Worm (Caenorhabditis elegans) whole organism, L1 larva: Measurements from ENCODE around the gene Y108G3AL.2.
A peak's percentile ranks its signal among the peaks of the same experiment; 100 is the strongest.

ENCODE experiments used
- C04F5.9 ChIP-seq: sonication (generic microtip); optimal IDR thresholded peaks from 2 replicates; lab custom pipeline; 2016; ENCODE audit warnings: missing genetic modification characterization, missing compliant biosample characterization
- C34B4.2 ChIP-seq: sonication (generic microtip); optimal IDR thresholded peaks from 2 replicates; lab custom pipeline; 2017; ENCODE audit warnings: mild to moderate bottlenecking, missing genetic modification characterization, missing compliant biosample characterization
- F16B12.6 ChIP-seq: fragments of 150-350 bp; optimal IDR thresholded peaks from 2 replicates; lab custom pipeline; 2014; ENCODE audit warnings: missing biosample characterization, missing genetic modification characterization
- ama-1 ChIP-seq: fragments of 150-350 bp; optimal IDR thresholded peaks from 2 replicates; lab custom pipeline; 2014
- blmp-1 ChIP-seq: fragments of 150-350 bp; optimal IDR thresholded peaks from 2 replicates; lab custom pipeline; 2014; ENCODE audit warnings: missing biosample characterization, missing genetic modification characterization
- ceh-8 ChIP-seq: fragments of 200-800 bp; sonication (Bioruptor generic); optimal IDR thresholded peaks from 2 replicates; lab custom pipeline; 2018; ENCODE audit warnings: mild to moderate bottlenecking, missing genetic modification characterization, moderate library complexity, missing compliant biosample characterization
- ceh-82 ChIP-seq, 3 experiments: fragments of 150-350 bp in 1 of 3; sonication (generic microtip) in 2 of 3; optimal IDR thresholded peaks; 2 replicates each; lab custom pipeline; 2014 to 2017; ENCODE audit warnings: missing biosample characterization in 3 of 3, missing genetic modification characterization in 3 of 3
- ceh-88 ChIP-seq: fragments of 200-800 bp; sonication (Bioruptor generic); IDR thresholded peaks from 2 replicates; pipeline ENCODE4 v1.3.6; 2022; ENCODE audit warnings: missing genetic modification characterization, missing compliant biosample characterization
- dsc-1 ChIP-seq: sonication (generic microtip); optimal IDR thresholded peaks from 2 replicates; lab custom pipeline; 2016; ENCODE audit warnings: mild to moderate bottlenecking, missing genetic modification characterization, missing compliant biosample characterization
- efl-1 ChIP-seq, 4 experiments: fragments of 150-350 bp; optimal IDR thresholded peaks in 3 of 4; peaks in 1 of 4; 1 replicate in 1 of 4; 2 replicates in 3 of 4; lab custom pipeline; 2014; ENCODE audit warnings: missing biosample characterization in 2 of 4, missing genetic modification characterization in 2 of 4, missing genetic modification reagents in 2 of 4
- efl-3 ChIP-seq: fragments of 200-800 bp; sonication (Bioruptor generic); optimal IDR thresholded peaks from 2 replicates; lab custom pipeline; 2018; ENCODE audit warnings: mild to moderate bottlenecking, missing genetic modification characterization, missing compliant biosample characterization
- egl-13 ChIP-seq: sonication (generic microtip); optimal IDR thresholded peaks from 2 replicates; lab custom pipeline; 2016; ENCODE audit warnings: missing genotype, missing genetic modification reagents, missing genetic modification characterization, missing compliant biosample characterization
- elt-2 ChIP-seq: sonication (generic microtip); optimal IDR thresholded peaks from 2 replicates; lab custom pipeline; 2016; ENCODE audit warnings: missing genetic modification characterization, mild to moderate bottlenecking, inconsistent platforms, missing compliant biosample characterization, missing genetic modification reagents
- fkh-10 ChIP-seq: sonication (generic microtip); optimal IDR thresholded peaks from 2 replicates; lab custom pipeline; 2017; ENCODE audit warnings: missing biosample characterization, missing genetic modification reagents, missing genetic modification characterization
- fkh-8 ChIP-seq: sonication (generic microtip); optimal IDR thresholded peaks from 2 replicates; lab custom pipeline; 2016; ENCODE audit warnings: mild to moderate bottlenecking, missing genetic modification characterization, missing compliant biosample characterization
- fos-1 ChIP-seq: fragments of 150-350 bp; optimal IDR thresholded peaks from 2 replicates; lab custom pipeline; 2014; ENCODE audit warnings: missing biosample characterization, missing genetic modification characterization
- hpl-2 ChIP-seq: fragments of 150-350 bp; optimal IDR thresholded peaks from 2 replicates; lab custom pipeline; 2014; ENCODE audit warnings: missing biosample characterization, missing genetic modification reagents, missing genetic modification characterization
- jun-1 ChIP-seq: fragments of 150-350 bp; optimal IDR thresholded peaks from 2 replicates; lab custom pipeline; 2014; ENCODE audit warnings: missing biosample characterization, missing genetic modification reagents, missing genetic modification characterization
- lin-13 ChIP-seq: fragments of 150-350 bp; optimal IDR thresholded peaks from 2 replicates; lab custom pipeline; 2014; ENCODE audit warnings: missing biosample characterization, missing genetic modification reagents, missing genetic modification characterization
- lin-14 ChIP-seq: fragments of 200-800 bp; sonication (Bioruptor generic); optimal IDR thresholded peaks from 2 replicates; lab custom pipeline; 2018; ENCODE audit warnings: mild to moderate bottlenecking, missing genetic modification characterization, moderate library complexity, missing compliant biosample characterization
- lin-15B ChIP-seq: fragments of 150-350 bp; sonication (generic microtip); optimal IDR thresholded peaks from 3 replicates; lab custom pipeline; 2014; ENCODE audit warnings: missing biosample characterization, missing genetic modification characterization
- lin-35 ChIP-seq, 2 experiments: fragments of 150-350 bp; optimal IDR thresholded peaks; 2 replicates each; lab custom pipeline; 2014; ENCODE audit warnings: missing biosample characterization in 2 of 2, missing genetic modification characterization in 2 of 2, missing genetic modification reagents in 2 of 2
- lin-39 ChIP-seq: fragments of 150-350 bp; optimal IDR thresholded peaks from 2 replicates; lab custom pipeline; 2014; ENCODE audit warnings: missing biosample characterization, missing genetic modification reagents, missing genetic modification characterization
- lir-3 ChIP-seq: sonication (generic microtip); optimal IDR thresholded peaks from 2 replicates; lab custom pipeline; 2016; ENCODE audit warnings: mild to moderate bottlenecking, missing genetic modification characterization, moderate library complexity, missing compliant biosample characterization; ENCODE audit not compliant: poor library complexity
- mab-9 ChIP-seq: fragments of 200-800 bp; sonication (Bioruptor generic); IDR thresholded peaks from 2 replicates; pipeline ENCODE4 v1.3.6; 2022; ENCODE audit warnings: missing genetic modification reagents, missing genetic modification characterization, missing compliant biosample characterization
- mef-2 ChIP-seq: fragments of 150-350 bp; optimal IDR thresholded peaks from 2 replicates; lab custom pipeline; 2014; ENCODE audit warnings: missing biosample characterization, missing genetic modification characterization
- nhr-19 ChIP-seq: fragments of 200-800 bp; sonication (Bioruptor generic); conservative IDR thresholded peaks from 2 replicates; pipeline ENCODE4 v1.3.6; 2022; ENCODE audit warnings: missing genetic modification characterization, missing compliant biosample characterization
- nhr-20 ChIP-seq: sonication (generic microtip); optimal IDR thresholded peaks from 2 replicates; lab custom pipeline; 2016; ENCODE audit warnings: mild to moderate bottlenecking, missing genetic modification characterization, missing compliant biosample characterization
- nhr-28 ChIP-seq: fragments of 150-350 bp; optimal IDR thresholded peaks from 2 replicates; lab custom pipeline; 2014; ENCODE audit warnings: missing biosample characterization, missing genetic modification characterization
- nhr-71 ChIP-seq: sonication (generic microtip); optimal IDR thresholded peaks from 2 replicates; lab custom pipeline; 2016; ENCODE audit warnings: mild to moderate bottlenecking, missing genetic modification characterization, moderate library complexity, missing compliant biosample characterization
- nhr-76 ChIP-seq: sonication (generic microtip); optimal IDR thresholded peaks from 2 replicates; lab custom pipeline; 2017; ENCODE audit warnings: missing biosample characterization, missing genetic modification characterization
- nhr-77 ChIP-seq: fragments of 150-350 bp; optimal IDR thresholded peaks from 2 replicates; lab custom pipeline; 2014; ENCODE audit warnings: missing biosample characterization, missing genetic modification characterization
- rnt-1 ChIP-seq: sonication (generic microtip); optimal IDR thresholded peaks from 2 replicates; lab custom pipeline; 2016; ENCODE audit warnings: mild to moderate bottlenecking, missing genetic modification characterization, moderate library complexity, missing compliant biosample characterization
- skn-1 ChIP-seq: fragments of 150-350 bp; optimal IDR thresholded peaks from 2 replicates; lab custom pipeline; 2014; ENCODE audit warnings: missing biosample characterization, missing genetic modification characterization
- snu-23 ChIP-seq: sonication (generic microtip); optimal IDR thresholded peaks from 2 replicates; lab custom pipeline; 2016; ENCODE audit warnings: missing genetic modification characterization, missing compliant biosample characterization
- sox-4 ChIP-seq: sonication (generic microtip); optimal IDR thresholded peaks from 2 replicates; lab custom pipeline; 2016; ENCODE audit warnings: missing genetic modification characterization, missing compliant biosample characterization
- sptf-1 ChIP-seq: fragments of 150-350 bp; optimal IDR thresholded peaks from 2 replicates; lab custom pipeline; 2014; ENCODE audit warnings: missing biosample characterization, missing genetic modification characterization
- sup-37 ChIP-seq: fragments of 200-800 bp; sonication (Bioruptor generic); optimal IDR thresholded peaks from 2 replicates; lab custom pipeline; 2018; ENCODE audit warnings: mild to moderate bottlenecking, missing genetic modification characterization, missing compliant biosample characterization
- tlp-1 ChIP-seq: fragments of 150-350 bp; optimal IDR thresholded peaks from 2 replicates; lab custom pipeline; 2014; ENCODE audit warnings: missing biosample characterization, missing genetic modification characterization
- unc-30 ChIP-seq: sonication (generic microtip); optimal IDR thresholded peaks from 2 replicates; lab custom pipeline; 2017; ENCODE audit warnings: missing biosample characterization, missing genetic modification characterization
- unc-62 ChIP-seq: fragments of 150-350 bp; optimal IDR thresholded peaks from 2 replicates; lab custom pipeline; 2014; ENCODE audit warnings: missing biosample characterization, missing genetic modification reagents, missing genetic modification characterization
- unc-98 ChIP-seq: fragments of 200-800 bp; sonication (Bioruptor generic); IDR thresholded peaks from 2 replicates; pipeline ENCODE4 v1.3.6; 2022; ENCODE audit warnings: missing genetic modification characterization, missing compliant biosample characterization
- vab-15 ChIP-seq: sonication (generic microtip); optimal IDR thresholded peaks from 2 replicates; lab custom pipeline; 2017; ENCODE audit warnings: missing genotype, mild to moderate bottlenecking, missing genetic modification characterization, missing compliant biosample characterization
- xbp-1 ChIP-seq: sonication (generic microtip); optimal IDR thresholded peaks from 2 replicates; lab custom pipeline; 2016; ENCODE audit warnings: missing genetic modification characterization, missing compliant biosample characterization
- zag-1 ChIP-seq: fragments of 150-350 bp; optimal IDR thresholded peaks from 2 replicates; lab custom pipeline; 2014; ENCODE audit warnings: missing biosample characterization, missing genetic modification characterization
- zip-4 ChIP-seq: fragments of 200-800 bp; sonication (Bioruptor generic); optimal IDR thresholded peaks from 2 replicates; lab custom pipeline; 2018; ENCODE audit warnings: mild to moderate bottlenecking, missing genetic modification characterization, moderate library complexity, missing compliant biosample characterization
- ztf-4 ChIP-seq: fragments of 150-350 bp; optimal IDR thresholded peaks from 2 replicates; lab custom pipeline; 2014; ENCODE audit warnings: missing biosample characterization, missing genetic modification characterization

The Y108G3AL.2 gene

ce11 chrV:151310-151709 lies 15.5 kb upstream of the Y108G3AL.2 start, which contains the start of gene W03F9.4:
W03F9.4 (minus strand) TSS chrV:151388.
- TF ChIP-seq efl-1 (optimal IDR thresholded peaks at IDR 0.05; lab: Kevin White, UChicago) (no peak), efl-1 (GFP tag; optimal IDR thresholded peaks at IDR 0.05 in 1 of 2; lab: Kevin White, UChicago) (peak in 1 of 2 experiments; percentile 28), nhr-20 (tag; lab: Kevin White, UChicago) (peak; percentile 26), lin-14 (GFP tag; lab: Kevin White, UChicago) (no peak), blmp-1 (peak; percentile 55)

DNA sequence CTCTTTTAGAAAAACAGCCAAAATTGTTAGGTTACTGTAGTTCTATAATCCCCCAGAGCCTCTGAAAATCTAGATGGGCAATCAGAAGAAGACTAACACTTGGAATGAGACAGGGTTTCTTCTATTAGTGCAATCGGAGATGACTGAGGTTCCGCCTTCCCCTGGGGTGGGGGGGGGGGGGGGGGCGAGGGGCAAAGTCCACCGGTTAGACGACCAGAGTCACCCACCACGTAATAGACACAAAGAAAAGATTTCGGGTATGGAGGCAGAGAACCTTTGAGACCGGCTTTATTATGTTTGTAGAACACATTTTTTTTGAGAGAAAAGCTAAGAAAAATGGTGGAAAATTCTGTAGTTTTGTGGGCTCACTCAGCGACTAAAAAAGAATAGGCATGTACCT lies 14.6 kb upstream of the Y108G3AL.2 start:
- TF ChIP-seq nhr-19 (GFP tag; lab: Robert Waterston, UW) = no peak
- no peak for TF ChIP-seq ceh-82 (tag; optimal IDR thresholded peaks at IDR 0.05; lab: Kevin White, UChicago)
- no peak for TF ChIP-seq skn-1 (tag; lab: Kevin White, UChicago)
- no peak for TF ChIP-seq nhr-76
- TF ChIP-seq lin-15B (tag; lab: Kevin White, UChicago) = no peak
- TF ChIP-seq unc-62 (GFP tag; lab: Kevin White, UChicago) = no peak
- TF ChIP-seq efl-3 (GFP tag; lab: Kevin White, UChicago) = no peak
- no peak for TF ChIP-seq mab-9 (GFP tag; lab: Robert Waterston, UW)
- no peak for TF ChIP-seq F16B12.6 (tag; lab: Kevin White, UChicago)
- no peak for TF ChIP-seq tlp-1
- no peak for TF ChIP-seq dsc-1 (tag; lab: Kevin White, UChicago)
- TF ChIP-seq fkh-10 (GFP tag; lab: Kevin White, UChicago) = no peak

DNA sequence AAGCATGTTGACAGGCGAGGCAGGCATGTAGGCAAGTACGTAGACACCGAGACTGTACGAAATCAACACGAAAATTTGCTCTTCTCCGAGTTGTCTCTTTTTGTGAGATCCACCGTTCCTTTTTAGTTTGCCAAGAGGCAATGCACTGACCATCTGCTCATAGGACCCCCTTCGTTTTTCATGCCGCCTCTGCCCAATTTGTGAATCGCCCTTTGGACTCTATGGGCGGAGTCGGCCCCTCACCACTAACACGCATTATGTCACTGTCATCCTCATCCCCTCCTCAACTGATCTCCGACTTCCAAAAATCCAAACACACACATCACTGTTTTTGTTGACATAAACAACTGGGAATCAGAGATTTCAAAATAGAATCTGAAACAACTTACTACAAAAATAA lies 12.9 kb upstream of the Y108G3AL.2 start:
- no peak for TF ChIP-seq zip-4 (GFP tag; lab: Kevin White, UChicago)
- TF ChIP-seq lin-35 (GFP tag; optimal IDR thresholded peaks at IDR 0.05; lab: Kevin White, UChicago) = no peak
- TF ChIP-seq lin-14 (GFP tag; lab: Kevin White, UChicago) = no peak
- TF ChIP-seq lin-39 (tag; lab: Kevin White, UChicago) = no peak
- TF ChIP-seq unc-62 (GFP tag; lab: Kevin White, UChicago) = no peak
- no peak for TF ChIP-seq hpl-2 (GFP tag; lab: Kevin White, UChicago)
- no peak for TF ChIP-seq ceh-8 (GFP tag; lab: Kevin White, UChicago)
- no peak for TF ChIP-seq tlp-1
- no peak for TF ChIP-seq C34B4.2 (tag; lab: Kevin White, UChicago)
- no peak for TF ChIP-seq vab-15 (tag; lab: Kevin White, UChicago)
- TF ChIP-seq nhr-20 (tag; lab: Kevin White, UChicago) = no peak
- no peak for TF ChIP-seq xbp-1 (tag; lab: Kevin White, UChicago)
- TF ChIP-seq snu-23 (GFP tag; lab: Kevin White, UChicago) = no peak
- no peak for TF ChIP-seq elt-2 (tag; lab: Kevin White, UChicago)
- TF ChIP-seq fkh-8 (tag; lab: Kevin White, UChicago) = no peak
- no peak for TF ChIP-seq fkh-10 (GFP tag; lab: Kevin White, UChicago)
- TF ChIP-seq rnt-1 = no peak
- no peak for TF ChIP-seq sup-37 (GFP tag; lab: Kevin White, UChicago)
- TF ChIP-seq C04F5.9 (tag; lab: Kevin White, UChicago) = no peak
- TF ChIP-seq mab-9 (GFP tag; lab: Robert Waterston, UW) = no peak

DNA sequence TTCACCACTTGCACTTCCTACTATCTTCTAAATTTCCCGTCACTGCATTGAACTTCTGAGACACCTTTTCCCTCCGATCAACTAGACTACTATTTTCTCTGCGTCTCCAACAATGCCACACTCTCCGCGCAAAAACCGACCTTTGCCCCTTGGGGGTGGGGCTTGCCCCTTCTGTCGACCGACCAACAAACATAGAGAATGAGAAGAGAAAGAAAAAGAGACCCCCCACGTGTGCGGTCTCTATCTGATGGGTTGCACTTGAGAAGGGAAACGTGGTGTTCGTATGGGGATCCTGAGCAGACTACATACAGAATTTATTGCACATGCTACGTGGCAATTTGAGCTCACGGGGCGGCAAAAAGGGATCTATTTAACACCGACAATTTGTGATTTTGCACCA lies 11.6 kb upstream of the Y108G3AL.2 start:
- TF ChIP-seq nhr-28 (tag; lab: Kevin White, UChicago) = no peak
- TF ChIP-seq sptf-1 (tag; lab: Kevin White, UChicago) = no peak
- no peak for TF ChIP-seq mef-2 (tag; lab: Kevin White, UChicago)
- no peak for TF ChIP-seq fkh-10 (GFP tag; lab: Kevin White, UChicago)
- TF ChIP-seq zag-1 = no peak
- TF ChIP-seq egl-13 = no peak
- TF ChIP-seq efl-3 (GFP tag; lab: Kevin White, UChicago) = no peak
- no peak for TF ChIP-seq unc-98
- TF ChIP-seq ceh-88 = no peak
- TF ChIP-seq sup-37 (GFP tag; lab: Kevin White, UChicago) = no peak
- TF ChIP-seq jun-1 (tag; lab: Kevin White, UChicago) = no peak
- no peak for TF ChIP-seq lin-13 (GFP tag; lab: Kevin White, UChicago)
- no peak for TF ChIP-seq unc-30
- TF ChIP-seq lir-3 (tag; lab: Kevin White, UChicago) = no peak
- no peak for TF ChIP-seq fkh-8 (tag; lab: Kevin White, UChicago)
- no peak for TF ChIP-seq sox-4 (tag; lab: Kevin White, UChicago)
- no peak for TF ChIP-seq ama-1 (lab: Kevin White, UChicago)
- peak; percentile 62 for TF ChIP-seq nhr-71 (tag; lab: Kevin White, UChicago)
- TF ChIP-seq blmp-1 = no peak
- TF ChIP-seq nhr-77 (tag; lab: Kevin White, UChicago) = no peak
- peak; percentile 20 to 50 for TF ChIP-seq efl-1 (optimal IDR thresholded peaks at IDR 0.05; lab: Kevin White, UChicago)
- peak; percentile 26 to 93 for TF ChIP-seq efl-1 (GFP tag; optimal IDR thresholded peaks at IDR 0.05 in 1 of 2; lab: Kevin White, UChicago)
- TF ChIP-seq fos-1 (tag; lab: Kevin White, UChicago) = no peak
- TF ChIP-seq ztf-4 (tag; lab: Kevin White, UChicago) = no peak
